Fruit fly (Drosophila melanogaster): ENCODE data around the gene CG13377.

CG13377 gene

dm6 chrX:247329-247728 is 16.5 kb downstream of the CG13377 start:
- TF ChIP-seq CG17801 (GFP tag; optimal IDR thresholded peaks at IDR 0.05; ENCODE audit: partially characterized antibody) = no peak

dm6 chrX:245802-246201 is 18.0 kb downstream of the CG13377 start, which contains the start of the genes CG3038 and G9a:
Gene CG3038 (minus strand): TSS chrX:245856.
Gene G9a (plus strand): TSS chrX:245978.
- peak; percentile 52 for TF ChIP-seq CG17801 (GFP tag; optimal IDR thresholded peaks at IDR 0.05; ENCODE audit: partially characterized antibody)
